Worm (Caenorhabditis elegans) whole organism, late embryonic: ENCODE data around the gene cyn-8.

Experiments
- C38D4.7 ChIP-seq: fragments of 200-800 bp; sonication (Bioruptor generic); optimal IDR thresholded peaks from 2 replicates; lab custom pipeline; 2018; ENCODE audit warnings: mild to moderate bottlenecking, missing genetic modification characterization, moderate library complexity, missing compliant biosample characterization
- F13H6.1 ChIP-seq: sonication (generic microtip); optimal IDR thresholded peaks from 2 replicates; lab custom pipeline; 2016; ENCODE audit warnings: missing genetic modification characterization, missing compliant biosample characterization
- K09A11.1 ChIP-seq: sonication (generic microtip); optimal IDR thresholded peaks from 2 replicates; lab custom pipeline; 2017; ENCODE audit warnings: antibody characterized with exemption, mild to moderate bottlenecking, missing genetic modification characterization, missing compliant biosample characterization; ENCODE audit not compliant: insufficient read depth
- ahr-1 ChIP-seq: sonication (generic microtip); optimal IDR thresholded peaks from 2 replicates; lab custom pipeline; 2016; ENCODE audit warnings: missing genetic modification characterization, missing compliant biosample characterization
- ama-1 ChIP-seq: fragments of 150-350 bp; optimal IDR thresholded peaks from 2 replicates; lab custom pipeline; 2014
- ceh-18 ChIP-seq: sonication (generic microtip); optimal IDR thresholded peaks from 2 replicates; lab custom pipeline; 2016; ENCODE audit warnings: missing genetic modification characterization, missing compliant biosample characterization
- ceh-19 ChIP-seq: fragments of 200-800 bp; sonication (Bioruptor generic); optimal IDR thresholded peaks from 2 replicates; lab custom pipeline; 2018; ENCODE audit warnings: mild to moderate bottlenecking, missing genetic modification characterization, missing compliant biosample characterization
- ceh-31 ChIP-seq: sonication (generic microtip); optimal IDR thresholded peaks from 2 replicates; lab custom pipeline; 2016; ENCODE audit warnings: missing genetic modification characterization, missing compliant biosample characterization
- ceh-45 ChIP-seq: fragments of 200-800 bp; sonication (Bioruptor generic); IDR thresholded peaks from 2 replicates; pipeline ENCODE4 v1.3.6; 2022; ENCODE audit warnings: missing genetic modification reagents, missing genetic modification characterization, missing compliant biosample characterization
- ceh-6 ChIP-seq: fragments of 200-800 bp; sonication (Bioruptor generic); optimal IDR thresholded peaks from 2 replicates; lab custom pipeline; 2018; ENCODE audit warnings: mild to moderate bottlenecking, missing genetic modification characterization, missing compliant biosample characterization
- ceh-9 ChIP-seq: sonication (generic microtip); optimal IDR thresholded peaks from 2 replicates; lab custom pipeline; 2016; ENCODE audit warnings: mild to moderate bottlenecking, missing genetic modification characterization, inconsistent platforms, missing compliant biosample characterization
- che-1 ChIP-seq: sonication (generic microtip); optimal IDR thresholded peaks from 2 replicates; lab custom pipeline; 2016; ENCODE audit warnings: mild to moderate bottlenecking, missing genetic modification characterization, missing compliant biosample characterization
- elt-2 ChIP-seq: sonication (generic microtip); optimal IDR thresholded peaks from 2 replicates; lab custom pipeline; 2016; ENCODE audit warnings: missing genetic modification reagents, missing genetic modification characterization, missing compliant biosample characterization
- elt-4 ChIP-seq: sonication (generic microtip); optimal IDR thresholded peaks from 2 replicates; lab custom pipeline; 2016; ENCODE audit warnings: missing genetic modification characterization, missing compliant biosample characterization
- fax-1 ChIP-seq: sonication (generic microtip); optimal IDR thresholded peaks from 2 replicates; lab custom pipeline; 2016; ENCODE audit warnings: missing genotype, missing genetic modification characterization, missing compliant biosample characterization
- gmeb-2 ChIP-seq: sonication (generic microtip); optimal IDR thresholded peaks from 2 replicates; lab custom pipeline; 2016; ENCODE audit warnings: missing genetic modification characterization, inconsistent platforms, missing compliant biosample characterization
- hlh-15 ChIP-seq: sonication (generic microtip); optimal IDR thresholded peaks from 2 replicates; lab custom pipeline; 2016; ENCODE audit warnings: missing genetic modification characterization, missing compliant biosample characterization
- hlh-6 ChIP-seq: sonication (generic microtip); optimal IDR thresholded peaks from 2 replicates; lab custom pipeline; 2016; ENCODE audit warnings: missing genotype, missing genetic modification characterization, missing compliant biosample characterization
- hlh-8 ChIP-seq: sonication (generic microtip); optimal IDR thresholded peaks from 2 replicates; lab custom pipeline; 2016; ENCODE audit warnings: missing genotype, missing genetic modification characterization, missing compliant biosample characterization
- nfya-1 ChIP-seq: sonication (generic microtip); optimal IDR thresholded peaks from 2 replicates; lab custom pipeline; 2017; ENCODE audit warnings: missing genetic modification characterization, mild to moderate bottlenecking, missing compliant biosample characterization, antibody characterized with exemption, moderate library complexity
- nhr-11 ChIP-seq: fragments of 150-350 bp; optimal IDR thresholded peaks from 2 replicates; lab custom pipeline; 2014; ENCODE audit warnings: missing biosample characterization, missing genetic modification characterization
- nhr-232 ChIP-seq: sonication (generic microtip); optimal IDR thresholded peaks from 2 replicates; lab custom pipeline; 2016; ENCODE audit warnings: missing genetic modification characterization, missing compliant biosample characterization
- pag-3 ChIP-seq: sonication (generic microtip); optimal IDR thresholded peaks from 2 replicates; lab custom pipeline; 2016; ENCODE audit warnings: missing compliant biosample characterization, missing genetic modification characterization, borderline replicate concordance
- pax-1 ChIP-seq: fragments of 150-350 bp; optimal IDR thresholded peaks from 2 replicates; lab custom pipeline; 2014; ENCODE audit warnings: missing biosample characterization, missing genetic modification characterization
- pha-2 ChIP-seq: sonication (generic microtip); optimal IDR thresholded peaks from 2 replicates; lab custom pipeline; 2017; ENCODE audit warnings: mild to moderate bottlenecking, missing genetic modification characterization, missing compliant biosample characterization
- ref-2 ChIP-seq: sonication (generic microtip); optimal IDR thresholded peaks from 2 replicates; lab custom pipeline; 2016; ENCODE audit warnings: missing genetic modification characterization, missing compliant biosample characterization
- rnt-1 ChIP-seq: sonication (generic microtip); optimal IDR thresholded peaks from 2 replicates; lab custom pipeline; 2016; ENCODE audit warnings: missing genetic modification characterization, missing compliant biosample characterization
- syd-9 ChIP-seq: sonication (generic microtip); optimal IDR thresholded peaks from 2 replicates; lab custom pipeline; 2016; ENCODE audit warnings: mild to moderate bottlenecking, missing genetic modification characterization, moderate library complexity, missing compliant biosample characterization
- tbx-7 ChIP-seq: sonication (generic microtip); optimal IDR thresholded peaks from 2 replicates; lab custom pipeline; 2016; ENCODE audit warnings: missing genotype, missing genetic modification characterization, missing compliant biosample characterization
- ttx-3 ChIP-seq: sonication (generic microtip); optimal IDR thresholded peaks from 2 replicates; lab custom pipeline; 2016; ENCODE audit warnings: missing genetic modification reagents, missing genetic modification characterization, missing compliant biosample characterization
- unc-3 ChIP-seq, 2 experiments: fragments of 200-800 bp in 1 of 2; sonication (Bioruptor generic) in 1 of 2; sonication (generic microtip) in 1 of 2; conservative IDR thresholded peaks in 1 of 2; optimal IDR thresholded peaks in 1 of 2; 2 replicates each; pipeline versions ENCODE4 v1.3.6 to Lab custom; 2016 to 2022; ENCODE audit warnings: missing compliant biosample characterization in 2 of 2, missing genetic modification characterization in 2 of 2, missing genetic modification reagents in 1 of 2
- unc-86 ChIP-seq: sonication (generic microtip); optimal IDR thresholded peaks from 2 replicates; lab custom pipeline; 2016; ENCODE audit warnings: missing genetic modification characterization, missing compliant biosample characterization
- zip-5 ChIP-seq: sonication (generic microtip); optimal IDR thresholded peaks from 2 replicates; lab custom pipeline; 2016; ENCODE audit warnings: missing genetic modification characterization, missing compliant biosample characterization
- ztf-16 ChIP-seq: sonication (generic microtip); optimal IDR thresholded peaks from 2 replicates; lab custom pipeline; 2017; ENCODE audit warnings: missing genetic modification characterization, missing compliant biosample characterization

Gene cyn-8

ce11 chrX:8875867-8876266 is 35.2 kb upstream of the cyn-8 start:
- no peak for TF ChIP-seq ceh-18 (tag; lab: Kevin White, UChicago)
- TF ChIP-seq pha-2: no peak
- TF ChIP-seq elt-2 (tag; lab: Kevin White, UChicago): no peak
- TF ChIP-seq C38D4.7: no peak
- no peak for TF ChIP-seq unc-3 (GFP tag; conservative IDR thresholded peaks at IDR 0.05; lab: Robert Waterston, UW)
- no peak for TF ChIP-seq unc-3 (tag; optimal IDR thresholded peaks at IDR 0.05; lab: Kevin White, UChicago)
- TF ChIP-seq elt-4 (tag; lab: Kevin White, UChicago): no peak
- no peak for TF ChIP-seq ceh-45 (GFP tag; lab: Robert Waterston, UW)
- TF ChIP-seq ahr-1: no peak
- TF ChIP-seq hlh-15: no peak
- no peak for TF ChIP-seq tbx-7 (tag; lab: Kevin White, UChicago)
- no peak for TF ChIP-seq ama-1 (lab: Kevin White, UChicago)
- no peak for TF ChIP-seq syd-9 (tag; lab: Kevin White, UChicago)
- no peak for TF ChIP-seq che-1
- TF ChIP-seq F13H6.1 (tag; lab: Kevin White, UChicago): no peak
- no peak for TF ChIP-seq ttx-3
- TF ChIP-seq ceh-19: no peak
- TF ChIP-seq rnt-1: no peak
- no peak for TF ChIP-seq ref-2 (tag; lab: Kevin White, UChicago)
- TF ChIP-seq gmeb-2 (tag; lab: Kevin White, UChicago): no peak
- TF ChIP-seq ztf-16 (tag; lab: Kevin White, UChicago): no peak

ce11 chrX:8877162-8877561 is 33.9 kb upstream of the cyn-8 start:
- TF ChIP-seq ceh-6 (GFP tag; lab: Kevin White, UChicago) (no peak), ama-1 (lab: Kevin White, UChicago) (no peak), K09A11.1 (tag; lab: Kevin White, UChicago) (no peak), elt-4 (tag; lab: Kevin White, UChicago) (no peak), ceh-18 (tag; lab: Kevin White, UChicago) (no peak), ceh-19 (no peak), nhr-232 (tag; lab: Kevin White, UChicago) (no peak), zip-5 (tag; lab: Kevin White, UChicago) (no peak), che-1 (no peak), C38D4.7 (no peak), hlh-6 (tag; lab: Kevin White, UChicago) (no peak), pag-3 (tag; lab: Kevin White, UChicago) (no peak), hlh-8 (tag; lab: Kevin White, UChicago) (no peak), nfya-1 (no peak)
- TF ChIP-seq, all 69 proteins: peak for 0

DNA sequence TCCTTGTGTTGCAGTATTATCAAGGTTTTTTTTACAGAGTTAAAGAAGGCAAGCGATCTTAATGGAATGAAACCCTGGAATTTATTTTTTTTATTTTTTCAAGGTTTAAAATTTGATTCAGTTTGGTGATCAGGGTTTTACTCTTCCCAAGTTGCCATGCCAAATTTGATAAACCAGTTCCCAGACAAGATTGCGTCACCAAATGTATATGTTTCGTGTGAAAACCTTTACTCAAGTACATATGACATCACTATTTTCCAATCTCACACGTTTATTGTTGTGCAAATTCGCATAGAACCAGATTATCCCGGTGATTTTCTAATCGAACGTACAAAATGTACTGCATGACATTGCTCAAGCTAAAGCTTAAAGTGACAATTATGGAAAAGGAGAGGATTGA is 32.4 kb upstream of the cyn-8 start:
- no peak for TF ChIP-seq nhr-11 (tag; lab: Kevin White, UChicago)

- TF ChIP-seq ztf-16 (tag; lab: Kevin White, UChicago) (no peak), fax-1 (tag; lab: Kevin White, UChicago) (no peak), elt-2 (tag; lab: Kevin White, UChicago) (no peak)
- TF ChIP-seq, all 69 proteins: peak for 0
These were observed 31.7 kb upstream of the cyn-8 start, which contains the start of gene C06E2.2 for ce11 chrX:8879349-8879748. Gene C06E2.2 (plus strand): TSS chrX:8879649.

- TF ChIP-seq ceh-31 (tag; lab: Kevin White, UChicago) (no peak), gmeb-2 (tag; lab: Kevin White, UChicago) (no peak), ceh-45 (GFP tag; lab: Robert Waterston, UW) (no peak), elt-2 (tag; lab: Kevin White, UChicago) (no peak), unc-86 (tag; lab: Kevin White, UChicago) (no peak), unc-3 (GFP tag; conservative IDR thresholded peaks at IDR 0.05; lab: Robert Waterston, UW) (no peak), unc-3 (tag; optimal IDR thresholded peaks at IDR 0.05; lab: Kevin White, UChicago) (no peak), tbx-7 (tag; lab: Kevin White, UChicago) (no peak), pax-1 (no peak), ceh-9 (tag; lab: Kevin White, UChicago) (no peak)
These were observed 28.9 kb upstream of the cyn-8 start for ce11 chrX:8882162-8882561.
